Worm (Caenorhabditis elegans) whole organism, early embryonic: ENCODE results near the gene ZK673.6.

Experiments
- ama-1 ChIP-seq: fragments of 150-350 bp; optimal IDR thresholded peaks from 2 replicates; lab custom pipeline; 2014
- tbx-37 ChIP-seq: fragments of 200-800 bp; sonication (Bioruptor generic); conservative IDR thresholded peaks from 2 replicates; pipeline ENCODE4 v1.3.6; 2022; ENCODE audit warnings: missing genetic modification reagents, missing genetic modification characterization, missing compliant biosample characterization

DNA sequence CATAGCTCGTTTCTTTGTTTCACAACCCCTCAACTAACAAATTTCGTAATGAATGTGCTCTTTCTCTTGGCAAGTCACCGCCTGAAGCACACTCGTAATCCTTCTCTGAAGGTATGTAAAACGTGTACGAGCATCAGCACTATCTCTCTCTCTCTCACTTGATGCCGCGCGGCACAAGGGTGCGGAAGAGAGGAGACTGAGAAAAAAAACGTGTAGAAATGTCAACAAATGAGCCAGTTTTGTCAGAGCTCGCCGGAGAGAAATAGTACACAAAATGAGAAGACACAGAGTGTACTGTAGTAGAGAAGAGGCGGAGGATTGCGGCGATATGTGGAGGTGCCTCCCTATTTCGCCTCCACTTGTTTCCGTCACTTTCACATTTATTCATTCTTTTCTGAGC, 46.1 kb upstream of the ZK673.6 start, which contains the start of gene F59B10.3:
- TF ChIP-seq tbx-37 (GFP tag; lab: Robert Waterston, UW) (no peak), ama-1 (lab: Kevin White, UChicago) (no peak)
